Worm (Caenorhabditis elegans) whole organism, L4 larva: Measurements from ENCODE around the gene R03H10.11.

ENCODE experiments used
- F44E2.7 ChIP-seq: fragments of 200-800 bp; sonication (Bioruptor generic); IDR thresholded peaks from 2 replicates; pipeline ENCODE4 v2.1.2; 2022; ENCODE audit warnings: missing genetic modification characterization, missing compliant biosample characterization
- T20F7.1 ChIP-seq: fragments of 200-800 bp; sonication (Bioruptor generic); optimal IDR thresholded peaks from 2 replicates; lab custom pipeline; 2018; ENCODE audit warnings: mild to moderate bottlenecking, missing genetic modification characterization, missing compliant biosample characterization
- aha-1 ChIP-seq: fragments of 150-350 bp; peaks from one replicate; lab custom pipeline; 2014; ENCODE audit warnings: missing biosample characterization, missing genetic modification characterization
- ceh-32 ChIP-seq: sonication (generic microtip); optimal IDR thresholded peaks from 2 replicates; lab custom pipeline; 2016; ENCODE audit warnings: mild to moderate bottlenecking, missing genetic modification characterization, missing compliant biosample characterization; ENCODE audit not compliant: poor library complexity
- ces-1 ChIP-seq: fragments of 150-350 bp; sonication (generic microtip); optimal IDR thresholded peaks from 4 replicates; lab custom pipeline; 2014; ENCODE audit warnings: missing biosample characterization, missing genetic modification reagents, missing genetic modification characterization
- fkh-10 ChIP-seq: fragments of 150-350 bp; optimal IDR thresholded peaks from 2 replicates; lab custom pipeline; 2014; ENCODE audit warnings: missing biosample characterization, missing genetic modification reagents, missing genetic modification characterization
- hlh-11 ChIP-seq: fragments of 200-800 bp; sonication (Bioruptor generic); optimal IDR thresholded peaks from 2 replicates; lab custom pipeline; 2018; ENCODE audit warnings: mild to moderate bottlenecking, missing genetic modification characterization, missing compliant biosample characterization
- lin-39 ChIP-seq: fragments of 150-350 bp; optimal IDR thresholded peaks from 2 replicates; lab custom pipeline; 2014; ENCODE audit warnings: missing biosample characterization, missing genetic modification reagents, missing genetic modification characterization
- lsy-2 ChIP-seq, 2 experiments: fragments of 150-350 bp in 1 of 2; sonication (generic microtip) in 1 of 2; optimal IDR thresholded peaks; 2 replicates each; lab custom pipeline; 2014 to 2017; ENCODE audit warnings: missing biosample characterization in 2 of 2, missing genetic modification characterization in 2 of 2
- madf-5 ChIP-seq, 2 experiments: fragments of 200-800 bp; sonication (Bioruptor generic); IDR thresholded peaks; 2 replicates each; pipeline ENCODE4 v1.3.6; 2022; ENCODE audit warnings: missing compliant biosample characterization in 2 of 2, missing genetic modification characterization in 2 of 2
- nhr-237 ChIP-seq: sonication (generic microtip); optimal IDR thresholded peaks from 2 replicates; lab custom pipeline; 2017; ENCODE audit warnings: missing biosample characterization, missing genetic modification characterization
- nhr-25 ChIP-seq: sonication (generic microtip); optimal IDR thresholded peaks from 2 replicates; lab custom pipeline; 2017; ENCODE audit warnings: missing genetic modification characterization, mild to moderate bottlenecking, missing compliant biosample characterization, antibody characterized with exemption, moderate library complexity, borderline replicate concordance; ENCODE audit not compliant: insufficient read depth
- unc-62 ChIP-seq, 3 experiments: fragments of 150-350 bp in 1 of 3; sonication (generic microtip); optimal IDR thresholded peaks in 2 of 3; peaks in 1 of 3; 1 replicate in 1 of 3; 2 replicates in 2 of 3; lab custom pipeline; 2014 to 2017; ENCODE audit warnings: missing biosample characterization in 3 of 3, missing genetic modification characterization in 3 of 3, missing genetic modification reagents in 3 of 3, missing genotype in 1 of 3
- zip-2 ChIP-seq: fragments of 150-350 bp; optimal IDR thresholded peaks from 2 replicates; lab custom pipeline; 2014; ENCODE audit warnings: missing biosample characterization, missing genetic modification characterization

Gene R03H10.11

DNA sequence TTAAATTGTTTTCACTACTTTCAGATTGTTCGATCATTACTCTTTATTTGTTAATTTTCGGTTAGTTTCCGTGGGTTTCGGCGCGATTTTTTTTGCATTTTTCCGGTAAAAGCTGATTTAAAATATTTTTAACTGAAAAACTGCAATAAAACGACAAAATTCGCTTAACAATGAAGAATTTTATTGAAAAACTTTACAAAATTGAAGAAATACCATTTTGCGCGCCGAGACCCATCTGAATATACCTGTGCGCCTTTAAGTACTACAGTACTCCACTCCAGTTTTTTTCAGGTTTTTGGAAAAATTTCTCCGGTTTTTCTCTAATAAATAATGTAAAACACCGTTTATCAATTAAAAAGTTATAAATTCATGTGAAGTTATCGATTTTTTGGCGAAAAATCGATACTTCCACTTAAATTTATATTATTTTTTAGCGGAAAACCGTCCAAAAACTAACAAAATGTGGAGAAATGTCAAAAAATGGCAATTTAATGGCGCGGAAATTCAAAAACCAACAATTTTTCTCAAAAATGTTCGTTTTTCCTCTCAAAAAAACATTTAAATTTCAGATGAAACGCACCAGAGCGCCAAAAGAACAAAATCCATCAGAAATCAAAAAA is 48.5 kb downstream of the R03H10.11 start, which contains the start of gene C16A11.10:
TSS of gene C16A11.10 (plus strand) at position 570 of the 620 bp plus-strand sequence.
- peak; percentile 42 for TF ChIP-seq aha-1 (tag; lab: Kevin White, UChicago)
- no peak for TF ChIP-seq fkh-10
- no peak for TF ChIP-seq ceh-32 (tag; lab: Kevin White, UChicago)
- TF ChIP-seq lin-39 (tag; lab: Kevin White, UChicago): no peak
- TF ChIP-seq zip-2: no peak
- TF ChIP-seq ces-1: no peak
- TF ChIP-seq hlh-11 (tag; lab: Kevin White, UChicago): no peak
- no peak for TF ChIP-seq lsy-2 (tag; optimal IDR thresholded peaks at IDR 0.05; lab: Kevin White, UChicago)
- TF ChIP-seq nhr-25 (tag; lab: Kevin White, UChicago): no peak
- no peak for TF ChIP-seq madf-5 (GFP tag; IDR thresholded peaks at IDR 0.05; lab: Robert Waterston, UW)
- no peak for TF ChIP-seq F44E2.7 (GFP tag; lab: Robert Waterston, UW)
- no peak for TF ChIP-seq nhr-237 (tag; lab: Kevin White, UChicago)
- no peak for TF ChIP-seq T20F7.1 (GFP tag; lab: Kevin White, UChicago)
- peak in 1 of 2 experiments; percentile 60 for TF ChIP-seq unc-62 (GFP tag; optimal IDR thresholded peaks at IDR 0.05 in 1 of 2; lab: Kevin White, UChicago)
- TF ChIP-seq unc-62 (tag; optimal IDR thresholded peaks at IDR 0.05; lab: Kevin White, UChicago): no peak
